Worm (Caenorhabditis elegans) whole organism, midembryonic: ENCODE results near the gene gcy-14.

ENCODE experiments used
- T22C8.4 ChIP-seq: fragments of 200-800 bp; sonication (Bioruptor generic); IDR thresholded peaks from 2 replicates; pipeline ENCODE4 v1.3.6; 2022; ENCODE audit warnings: missing genetic modification characterization, missing compliant biosample characterization
- cog-1 ChIP-seq: sonication (generic microtip); optimal IDR thresholded peaks from 2 replicates; lab custom pipeline; 2016; ENCODE audit warnings: missing genetic modification characterization, missing compliant biosample characterization
- flt-1 ChIP-seq: fragments of 200-800 bp; sonication (Bioruptor generic); IDR thresholded peaks from 2 replicates; pipeline ENCODE4 v1.3.6; 2022; ENCODE audit warnings: missing genetic modification characterization, missing compliant biosample characterization
- klf-2 ChIP-seq: fragments of 200-800 bp; sonication (Bioruptor generic); conservative IDR thresholded peaks from 2 replicates; pipeline ENCODE4 v1.3.6; 2022; ENCODE audit warnings: missing genetic modification reagents, missing genetic modification characterization, missing compliant biosample characterization
- med-1 ChIP-seq: sonication (generic microtip); optimal IDR thresholded peaks from 2 replicates; lab custom pipeline; 2017; ENCODE audit warnings: missing genetic modification characterization, mild to moderate bottlenecking, missing compliant biosample characterization, antibody characterized with exemption, missing genetic modification reagents; ENCODE audit not compliant: insufficient read depth
- ref-1 ChIP-seq: fragments of 200-800 bp; sonication (Bioruptor generic); conservative IDR thresholded peaks from 2 replicates; pipeline ENCODE4 v1.3.6; 2022; ENCODE audit warnings: missing genetic modification reagents, missing genetic modification characterization, missing compliant biosample characterization
- tab-1 ChIP-seq: fragments of 200-800 bp; sonication (Bioruptor generic); IDR thresholded peaks from 2 replicates; pipeline ENCODE4 v1.3.6; 2022; ENCODE audit warnings: missing genetic modification characterization, missing compliant biosample characterization
- ztf-23 ChIP-seq: fragments of 200-800 bp; sonication (Bioruptor generic); IDR thresholded peaks from 2 replicates; pipeline ENCODE4 v1.3.6; 2022; ENCODE audit warnings: missing genetic modification reagents, missing genetic modification characterization, missing compliant biosample characterization
- ztf-29 ChIP-seq: fragments of 200-800 bp; sonication (Bioruptor generic); IDR thresholded peaks from 2 replicates; pipeline ENCODE4 v1.3.6; 2022; ENCODE audit warnings: missing genetic modification reagents, missing genetic modification characterization, missing compliant biosample characterization

DNA sequence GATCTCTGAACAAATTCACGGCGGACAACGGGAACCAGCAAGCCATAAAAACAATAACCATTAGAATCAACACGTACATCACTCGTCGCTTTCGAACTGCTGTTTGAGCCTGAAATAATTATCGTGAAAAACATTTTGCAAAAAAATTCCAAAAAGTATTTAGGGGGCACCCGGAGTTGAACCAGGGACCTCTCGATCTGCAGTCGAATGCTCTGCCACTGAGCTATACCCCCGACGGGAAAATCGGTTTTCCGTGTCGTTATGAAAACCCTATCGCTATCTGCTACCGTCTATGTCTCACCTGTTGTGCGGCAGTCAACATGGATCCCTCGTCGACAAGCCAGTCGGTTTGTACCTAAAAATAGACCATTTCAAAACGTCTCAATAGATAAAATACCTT lies 12.5 kb downstream of the gcy-14 start:
- no peak for TF ChIP-seq cog-1
- TF ChIP-seq ztf-29 (GFP tag; lab: Robert Waterston, UW), result no peak
- TF ChIP-seq klf-2 (GFP tag; lab: Robert Waterston, UW), result peak; percentile 46; the same call in 1 of the 2 replicates
- peak; percentile 44 for TF ChIP-seq med-1 (GFP tag; lab: Kevin White, UChicago)
- peak; percentile 80 for TF ChIP-seq ref-1
- peak; percentile 62; the same call in 1 of the 2 replicates for TF ChIP-seq T22C8.4 (GFP tag; lab: Robert Waterston, UW)
- TF ChIP-seq flt-1 (GFP tag; lab: Robert Waterston, UW), result no peak; the same call in none of the 2 replicates
- peak; percentile 78; the same call in 1 of the 2 replicates for TF ChIP-seq ztf-23 (GFP tag; lab: Robert Waterston, UW)
- TF ChIP-seq tab-1 (GFP tag; lab: Robert Waterston, UW), result peak; percentile 84
